Worm (Caenorhabditis elegans): ENCODE data around the gene F53H4.2.

Gene F53H4.2

ce11 chrX:15838496-15838948 is 18.4 kb upstream of the F53H4.2 start, which contains the start of gene acox-1.6:
Gene acox-1.6 (minus strand): TSS chrX:15838546.
- TF ChIP-seq pqm-1 (tag; optimal IDR thresholded peaks at IDR 0.05), result peak; percentile 66
- TF ChIP-seq aha-1 (tag), result peak; percentile 68
- no peak for TF ChIP-seq zfp-2 (tag; optimal IDR thresholded peaks at IDR 0.05)
- peak; percentile 80 for TF ChIP-seq nhr-28 (tag; optimal IDR thresholded peaks at IDR 0.05)
- no peak for TF ChIP-seq nhr-11 (tag; optimal IDR thresholded peaks at IDR 0.05)
- TF ChIP-seq dmd-6 (GFP tag; IDR thresholded peaks at IDR 0.05), result peak; percentile 23; the same call in 1 of the 2 replicates
- TF ChIP-seq nhr-77 (tag; optimal IDR thresholded peaks at IDR 0.05), result peak; percentile 43
- TF ChIP-seq hlh-11 (tag; optimal IDR thresholded peaks at IDR 0.05), result peak; percentile 7
- TF ChIP-seq hif-1 (tag; optimal IDR thresholded peaks at IDR 0.05), result peak in 1 of 2 experiments; percentile 48
- TF ChIP-seq unc-62 (GFP tag; optimal IDR thresholded peaks at IDR 0.05 in 1 of 2), result no peak
- no peak for TF ChIP-seq unc-62 (tag; optimal IDR thresholded peaks at IDR 0.05)
- no peak for TF ChIP-seq daf-16 (GFP tag; optimal IDR thresholded peaks at IDR 0.05)
- peak; percentile 68 for TF ChIP-seq daf-16 (tag; optimal IDR thresholded peaks at IDR 0.05)
- peak in 1 of 2 experiments; percentile 7 for TF ChIP-seq mdl-1 (tag; optimal IDR thresholded peaks at IDR 0.05)
- TF ChIP-seq dve-1 (tag; optimal IDR thresholded peaks at IDR 0.05; ENCODE audit: insufficient read depth), result peak; percentile 15

- TF ChIP-seq aly-2 (tag; optimal IDR thresholded peaks at IDR 0.05) (no peak), ceh-62 (tag; optimal IDR thresholded peaks at IDR 0.05) (no peak), R02D3.7 (tag; optimal IDR thresholded peaks at IDR 0.05) (no peak), zfp-3 (GFP tag; conservative IDR thresholded peaks at IDR 0.05) (peak; percentile 96), ces-1 (GFP tag; optimal IDR thresholded peaks at IDR 0.05) (peak; percentile 32), ztf-11 (tag; optimal IDR thresholded peaks at IDR 0.05) (no peak), daf-16 (GFP tag; optimal IDR thresholded peaks at IDR 0.05) (peak; percentile 94), daf-16 (tag; optimal IDR thresholded peaks at IDR 0.05) (peak; percentile 80), nhr-11 (tag; optimal IDR thresholded peaks at IDR 0.05) (peak; percentile 96), gei-8 (GFP tag; optimal IDR thresholded peaks at IDR 0.05) (peak; percentile 93), lin-29 (GFP tag; IDR thresholded peaks at IDR 0.05) (peak; percentile 95), set-16 (GFP tag; IDR thresholded peaks at IDR 0.05) (peak; percentile 97), unc-62 (GFP tag; optimal IDR thresholded peaks at IDR 0.05 in 1 of 2) (peak in 1 of 2 experiments; percentile 100), unc-62 (tag; optimal IDR thresholded peaks at IDR 0.05) (peak; percentile 68), vab-7 (GFP tag; IDR thresholded peaks at IDR 0.05) (peak; percentile 93), ceh-28 (tag; optimal IDR thresholded peaks at IDR 0.05) (peak; percentile 77), nhr-77 (tag; optimal IDR thresholded peaks at IDR 0.05) (peak; percentile 98), hlh-30 (tag; optimal IDR thresholded peaks at IDR 0.05; ENCODE audit: insufficient read depth) (peak; percentile 96), ama-1 (optimal IDR thresholded peaks at IDR 0.05) (peak; percentile 30), D1046.2 (GFP tag; IDR thresholded peaks at IDR 0.05) (peak; percentile 92), lin-1 (GFP tag; IDR thresholded peaks at IDR 0.05) (peak; percentile 99; the same call in 1 of the 2 replicates), F44E2.7 (GFP tag; IDR thresholded peaks at IDR 0.05) (0 out of 2 replicates have a peak, but pooled peaks have one; percentile 11), nhr-111 (GFP tag; optimal IDR thresholded peaks at IDR 0.05) (no peak), madf-5 (GFP tag; IDR thresholded peaks at IDR 0.05) (no peak; a peak in 1 of 4 replicates), lin-39 (tag; optimal IDR thresholded peaks at IDR 0.05) (peak; percentile 80), F37D6.2 (tag; optimal IDR thresholded peaks at IDR 0.05) (peak; percentile 96), lir-3 (tag; optimal IDR thresholded peaks at IDR 0.05) (peak; percentile 86), lim-7 (GFP tag; IDR thresholded peaks at IDR 0.05) (peak; percentile 77), ceh-32 (tag; optimal IDR thresholded peaks at IDR 0.05; ENCODE audit: poor library complexity) (peak; percentile 82), dmd-9 (GFP tag; IDR thresholded peaks at IDR 0.05) (peak; percentile 92), zag-1 (tag; optimal IDR thresholded peaks at IDR 0.05) (peak; percentile 62), lsy-2 (tag; optimal IDR thresholded peaks at IDR 0.05) (peak; percentile 100), nhr-25 (tag; optimal IDR thresholded peaks at IDR 0.05; ENCODE audit: borderline replicate concordance, insufficient read depth) (peak; percentile 98), zip-11 (GFP tag; IDR thresholded peaks at IDR 0.05) (no peak), nhr-48 (tag; optimal IDR thresholded peaks at IDR 0.05) (peak; percentile 98), nhr-102 (tag; optimal IDR thresholded peaks at IDR 0.05) (peak; percentile 98), lin-13 (GFP tag; optimal IDR thresholded peaks at IDR 0.05) (peak; percentile 99), hif-1 (tag; optimal IDR thresholded peaks at IDR 0.05) (peak; percentile 80 to 97), nhr-10 (tag; optimal IDR thresholded peaks at IDR 0.05) (peak; percentile 94), T26A8.4 (GFP tag; IDR thresholded peaks at IDR 0.05) (peak; percentile 98)
These were observed 15.8 kb upstream of the F53H4.2 start, which contains the start of gene serp-1.1 for ce11 chrX:15841086-15841622. Gene serp-1.1 (plus strand): TSS chrX:15841572.
